5 worm cellular contexts compared by ENCODE assay signal in genomic region chrX:17434234-17434633, ce11.
A peak's percentile ranks its signal among the peaks of the same experiment; 100 is the strongest.
TF ChIP-seq lines count a peak whose summit lies in the region.

fubl-3 (plus strand) TSS chrX:17434445.

TF ChIP-seq in whole organism, L1 larva, 84 proteins besides CTCF, POLR2A, EP300 and RAD21 (continues in another document):
- TF ChIP-seq F16B12.6 (tag; optimal IDR thresholded peaks at IDR 0.05; lab: Kevin White, UChicago): no peak
- TF ChIP-seq C16A3.4 (tag; optimal IDR thresholded peaks at IDR 0.05; lab: Kevin White, UChicago): peak; percentile 50
- no peak for TF ChIP-seq sup-37 (GFP tag; optimal IDR thresholded peaks at IDR 0.05; lab: Kevin White, UChicago)
- no peak for TF ChIP-seq tlp-1 (tag; optimal IDR thresholded peaks at IDR 0.05; lab: Kevin White, UChicago)
- TF ChIP-seq lin-15B (tag; optimal IDR thresholded peaks at IDR 0.05; lab: Kevin White, UChicago): no peak
- TF ChIP-seq lsy-2 (tag; optimal IDR thresholded peaks at IDR 0.05; lab: Kevin White, UChicago): peak; percentile 86 to 96
- no peak for TF ChIP-seq pax-3 (tag; optimal IDR thresholded peaks at IDR 0.05; lab: Kevin White, UChicago)
- TF ChIP-seq elt-3 (tag; optimal IDR thresholded peaks at IDR 0.05; lab: Kevin White, UChicago): no peak
- peak; percentile 55 for TF ChIP-seq nhr-20 (tag; optimal IDR thresholded peaks at IDR 0.05; lab: Kevin White, UChicago)
- no peak for TF ChIP-seq unc-30 (tag; optimal IDR thresholded peaks at IDR 0.05; lab: Kevin White, UChicago)
- no peak for TF ChIP-seq nhr-11 (tag; optimal IDR thresholded peaks at IDR 0.05; lab: Kevin White, UChicago)
- no peak for TF ChIP-seq alr-1 (tag; optimal IDR thresholded peaks at IDR 0.05; lab: Kevin White, UChicago; ENCODE audit: borderline replicate concordance)
- peak; percentile 14 for TF ChIP-seq mep-1 (tag; optimal IDR thresholded peaks at IDR 0.05; lab: Kevin White, UChicago)
- TF ChIP-seq pqm-1 (tag; optimal IDR thresholded peaks at IDR 0.05; lab: Kevin White, UChicago): no peak
- peak; percentile 43 for TF ChIP-seq nhr-47 (tag; optimal IDR thresholded peaks at IDR 0.05; lab: Kevin White, UChicago)
- no peak for TF ChIP-seq unc-98 (GFP tag; IDR thresholded peaks at IDR 0.05; lab: Robert Waterston, UW)
- no peak for TF ChIP-seq fkh-4 (tag; optimal IDR thresholded peaks at IDR 0.05; lab: Kevin White, UChicago; ENCODE audit: borderline replicate concordance)
- no peak for TF ChIP-seq hpl-2 (GFP tag; optimal IDR thresholded peaks at IDR 0.05; lab: Kevin White, UChicago)
- TF ChIP-seq swsn-7 (tag; optimal IDR thresholded peaks at IDR 0.05; lab: Kevin White, UChicago): peak; percentile 36

TF ChIP-seq in whole organism, L3 larva, 47 proteins besides CTCF, POLR2A, EP300 and RAD21 (continues in another document):
- TF ChIP-seq snpc-4 (tag; optimal IDR thresholded peaks at IDR 0.05; lab: Kevin White, UChicago) (peak; percentile 72), elt-2 (tag; optimal IDR thresholded peaks at IDR 0.05; lab: Kevin White, UChicago) (peak; percentile 27), nhr-25 (tag; optimal IDR thresholded peaks at IDR 0.05; lab: Kevin White, UChicago) (peak; percentile 7), ceh-82 (tag; optimal IDR thresholded peaks at IDR 0.05; lab: Kevin White, UChicago) (no peak), skn-1 (tag; optimal IDR thresholded peaks at IDR 0.05; lab: Kevin White, UChicago) (peak; percentile 11), nhr-77 (tag; optimal IDR thresholded peaks at IDR 0.05; lab: Kevin White, UChicago) (no peak), unc-39 (tag; optimal IDR thresholded peaks at IDR 0.05; lab: Kevin White, UChicago) (no peak), nhr-23 (tag; optimal IDR thresholded peaks at IDR 0.05; lab: Kevin White, UChicago) (peak; percentile 14), nhr-237 (tag; optimal IDR thresholded peaks at IDR 0.05; lab: Kevin White, UChicago) (no peak), nhr-43 (tag; optimal IDR thresholded peaks at IDR 0.05; lab: Kevin White, UChicago; ENCODE audit: poor library complexity, severe bottlenecking) (no peak), mdl-1 (tag; optimal IDR thresholded peaks at IDR 0.05; lab: Kevin White, UChicago) (no peak), daf-12 (tag; optimal IDR thresholded peaks at IDR 0.05; lab: Kevin White, UChicago) (no peak), lin-15B (tag; optimal IDR thresholded peaks at IDR 0.05; lab: Kevin White, UChicago) (peak; percentile 27), lsy-12 (tag; optimal IDR thresholded peaks at IDR 0.05; lab: Kevin White, UChicago) (no peak), jun-1 (tag; optimal IDR thresholded peaks at IDR 0.05; lab: Kevin White, UChicago) (no peak), zag-1 (tag; optimal IDR thresholded peaks at IDR 0.05; lab: Kevin White, UChicago) (no peak), egl-27 (tag; optimal IDR thresholded peaks at IDR 0.05; lab: Kevin White, UChicago) (no peak), ztf-11 (tag; optimal IDR thresholded peaks at IDR 0.05; lab: Kevin White, UChicago) (no peak), nfya-1 (tag; optimal IDR thresholded peaks at IDR 0.05; lab: Kevin White, UChicago; ENCODE audit: insufficient read depth) (peak; percentile 82)

TF ChIP-seq in whole organism, early embryonic, 17 proteins besides CTCF, POLR2A, EP300 and RAD21:
- TF ChIP-seq B0310.2 (tag; optimal IDR thresholded peaks at IDR 0.05; lab: Kevin White, UChicago): no peak
- TF ChIP-seq tbx-37 (GFP tag; conservative IDR thresholded peaks at IDR 0.05; lab: Robert Waterston, UW): 0 out of 2 replicates have a peak, but pooled peaks have one; percentile 7
TF ChIP-seq in whole organism, early embryonic: peak in this region for 1.

TF ChIP-seq in whole organism, midembryonic, 9 proteins besides CTCF, POLR2A, EP300 and RAD21:
- no peak for TF ChIP-seq ztf-23 (GFP tag; IDR thresholded peaks at IDR 0.05; lab: Robert Waterston, UW)
- TF ChIP-seq flt-1 (GFP tag; IDR thresholded peaks at IDR 0.05; lab: Robert Waterston, UW): peak; percentile 28; the same call in 1 of the 2 replicates

TF ChIP-seq in whole organism, young adult, 124 proteins besides CTCF, POLR2A, EP300 and RAD21:
- TF ChIP-seq F33H1.4 (GFP tag; IDR thresholded peaks at IDR 0.05; lab: Robert Waterston, UW) (peak; percentile 31; the same call in 1 of the 2 replicates), C17E4.6 (GFP tag; IDR thresholded peaks at IDR 0.05; lab: Robert Waterston, UW) (no peak), hlh-26 (GFP tag; conservative IDR thresholded peaks at IDR 0.05; lab: Robert Waterston, UW) (no peak), snpc-4 (GFP tag; optimal IDR thresholded peaks at IDR 0.05; lab: Kevin White, UChicago) (peak; percentile 17), snpc-4 (tag; optimal IDR thresholded peaks at IDR 0.05; lab: Kevin White, UChicago) (peak in 2 of 4 experiments; percentile 66 to 77), ztf-6 (GFP tag; IDR thresholded peaks at IDR 0.05; lab: Robert Waterston, UW) (no peak), lin-35 (GFP tag; optimal IDR thresholded peaks at IDR 0.05; lab: Kevin White, UChicago) (no peak), madf-10 (tag; optimal IDR thresholded peaks at IDR 0.05; lab: Kevin White, UChicago) (peak; percentile 57), F52B5.7 (tag; optimal IDR thresholded peaks at IDR 0.05; lab: Kevin White, UChicago) (no peak), snpc-1.1 (tag; optimal IDR thresholded peaks at IDR 0.05; lab: Kevin White, UChicago; ENCODE audit: insufficient read depth) (no peak), let-607 (tag; optimal IDR thresholded peaks at IDR 0.05; lab: Kevin White, UChicago) (no peak), hmg-1.2 (GFP tag; IDR thresholded peaks at IDR 0.05; lab: Robert Waterston, UW) (peak; percentile 33; the same call in 1 of the 2 replicates), lin-40 (tag; optimal IDR thresholded peaks at IDR 0.05; lab: Kevin White, UChicago) (no peak), nhr-80 (tag; optimal IDR thresholded peaks at IDR 0.05; lab: Kevin White, UChicago) (peak; percentile 13)

Comparison
In these comparisons a context has a peak if more than half of its experiments do, and no peak if none do; other contexts are left out.
1. Of the 8 proteins assayed by ChIP-seq in both whole organism, young adult and whole organism, L1 larva: peak only in whole organism, young adult: none; only in whole organism, L1 larva: nhr-90 and unc-130; in both: snpc-4; in neither: 3; mixed calls (peak in some experiments, not most) for 2.